Fruit fly (Drosophila melanogaster) ovary, adult (tissue): ENCODE results near the gene Tcs3.
A peak's percentile ranks its signal among the peaks of the same experiment; 100 is the strongest.

ENCODE experiments used
- CG17801 ChIP-seq: fragments of 200-800 bp; optimal IDR thresholded peaks from 2 replicates; lab custom pipeline; 2019; ENCODE audit warnings: missing biosample characterization, mild to moderate bottlenecking, missing genetic modification characterization, moderate library complexity; ENCODE audit not compliant: partially characterized antibody

Gene Tcs3

dm6 chr3L:16361200-16361815, 9.5 kb downstream of the Tcs3 start:
- TF ChIP-seq CG17801 (GFP tag; lab: Kevin White, UChicago), result no peak

dm6 chr3L:16362119-16362653, 10.4 kb downstream of the Tcs3 start, which contains the start of gene Cpr72Ea:
Gene Cpr72Ea, plus strand, starts transcription at chr3L:16362603.
- TF ChIP-seq CG17801 (GFP tag; lab: Kevin White, UChicago), result no peak

- TF ChIP-seq CG17801 (GFP tag; lab: Kevin White, UChicago), result no peak
These were observed 12.4 kb downstream of the Tcs3 start for dm6 chr3L:16364182-16364581.

- no peak for TF ChIP-seq CG17801 (GFP tag; lab: Kevin White, UChicago)
These were observed 12.8 kb downstream of the Tcs3 start, which contains the start of gene Cpr72Eb for dm6 chr3L:16364599-16364998. Gene Cpr72Eb, plus strand, starts transcription at chr3L:16364899.

- TF ChIP-seq CG17801 (GFP tag; lab: Kevin White, UChicago), result no peak
These were observed 15.4 kb downstream of the Tcs3 start, which contains the start of gene Cpr72Ec for dm6 chr3L:16367240-16367639. Gene Cpr72Ec, minus strand, starts transcription at chr3L:16367340.

dm6 chr3L:16368199-16368598, 16.4 kb downstream of the Tcs3 start, which contains the start of gene CG4842:
Gene CG4842, plus strand, starts transcription at chr3L:16368389.
- no peak for TF ChIP-seq CG17801 (GFP tag; lab: Kevin White, UChicago)

- no peak for TF ChIP-seq CG17801 (GFP tag; lab: Kevin White, UChicago)
These were observed 17.7 kb downstream of the Tcs3 start, which contains the start of gene CG18814 for dm6 chr3L:16369526-16369925. Gene CG18814, plus strand, starts transcription at chr3L:16369826.

- TF ChIP-seq CG17801 (GFP tag; lab: Kevin White, UChicago), result peak; percentile 21
These were observed 26.3 kb downstream of the Tcs3 start, which contains the start of gene roq for dm6 chr3L:16377768-16378764. Gene roq, minus strand, starts transcription at chr3L:16378566.

dm6 chr3L:16380770-16381169, 29.0 kb downstream of the Tcs3 start:
- TF ChIP-seq CG17801 (GFP tag; lab: Kevin White, UChicago), result peak; percentile 74

dm6 chr3L:16381184-16381797, 29.5 kb downstream of the Tcs3 start, which contains the start of gene Agpat4:
Gene Agpat4, minus strand, starts transcription at chr3L:16381570.
- no peak for TF ChIP-seq CG17801 (GFP tag; lab: Kevin White, UChicago)

dm6 chr3L:16383056-16383455, 31.3 kb downstream of the Tcs3 start:
- TF ChIP-seq CG17801 (GFP tag; lab: Kevin White, UChicago), result no peak

dm6 chr3L:16384145-16384705, 32.4 kb downstream of the Tcs3 start:
- no peak for TF ChIP-seq CG17801 (GFP tag; lab: Kevin White, UChicago)

dm6 chr3L:16385252-16385879, 33.6 kb downstream of the Tcs3 start:
- peak; percentile 73 for TF ChIP-seq CG17801 (GFP tag; lab: Kevin White, UChicago)
